Fruit fly (Drosophila melanogaster): ENCODE data around the gene Adck5.
"Not testable (repeated sequence)": the region's sequence is repeated elsewhere in the genome, so short reads cannot be mapped to it uniquely, and the experiment has no call there.

The Adck5 gene

dm6 chr3L:11169299-11170181, at the start of gene Adck5, which contains the start of gene wls:
TSS of gene Adck5 (plus strand) at chr3L:11169817.
TSS of gene wls (minus strand) at chr3L:11169625.
- TF ChIP-seq psq (optimal IDR thresholded peaks at IDR 0.05) (no peak), pan (optimal IDR thresholded peaks at IDR 0.05) (peak; percentile 52), EcR (GFP tag; optimal IDR thresholded peaks at IDR 0.05) (no peak), Dll (optimal IDR thresholded peaks at IDR 0.05) (no peak), usp (GFP tag; optimal IDR thresholded peaks at IDR 0.05) (no peak), CG8478 (optimal IDR thresholded peaks at IDR 0.05) (no peak)

dm6 chr3L:11119901-11120418, 49.7 kb upstream of the Adck5 start:
- TF ChIP-seq EcR (GFP tag; optimal IDR thresholded peaks at IDR 0.05) = no peak

DNA sequence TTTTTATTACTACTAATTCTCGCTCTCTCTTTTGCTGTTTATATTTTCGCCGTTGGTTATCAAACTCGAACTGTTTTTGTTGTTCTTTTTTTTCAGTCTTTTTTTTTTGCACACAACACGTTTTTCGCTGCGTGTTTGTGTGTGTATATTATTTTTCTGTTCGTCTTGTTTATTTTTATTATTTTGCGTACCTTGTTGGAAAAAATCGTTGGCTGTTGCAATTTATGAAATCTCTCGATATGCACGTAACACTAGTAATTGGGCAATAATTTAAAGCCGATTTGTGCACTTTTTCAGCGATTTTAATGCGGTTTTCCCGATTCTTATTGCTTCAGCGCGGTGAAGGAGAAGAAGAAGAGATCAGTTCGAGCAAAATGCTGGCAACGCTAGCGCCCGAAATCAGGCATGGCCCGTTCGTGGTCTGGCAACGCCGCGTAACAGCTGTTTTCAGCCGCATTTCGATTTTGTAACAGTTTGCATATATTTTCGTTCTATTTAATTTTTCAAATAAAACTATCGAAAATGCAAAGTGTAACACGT, 49.1 kb upstream of the Adck5 start, which contains the start of the genes FoxK and mRpL2:
FoxK (minus strand) TSS at position 365 of the 540 bp plus-strand sequence.
mRpL2 (plus strand) TSS at position 429 of the 540 bp plus-strand sequence.
- TF ChIP-seq psq (optimal IDR thresholded peaks at IDR 0.05) (no peak), pan (optimal IDR thresholded peaks at IDR 0.05) (no peak), CG8478 (optimal IDR thresholded peaks at IDR 0.05) (no peak), Dll (optimal IDR thresholded peaks at IDR 0.05) (no peak), usp (GFP tag; optimal IDR thresholded peaks at IDR 0.05) (no peak), EcR (GFP tag; optimal IDR thresholded peaks at IDR 0.05) (no peak)

dm6 chr3L:11123088-11123487, 46.5 kb upstream of the Adck5 start, which contains the start of the genes Ufd1 and NaPi-III:
TSS of gene Ufd1 (minus strand) at chr3L:11123216.
TSS of gene NaPi-III (plus strand) at chr3L:11123348.
- no peak for TF ChIP-seq usp (GFP tag; optimal IDR thresholded peaks at IDR 0.05)
- TF ChIP-seq CG8478 (optimal IDR thresholded peaks at IDR 0.05) = no peak
- no peak for TF ChIP-seq Dll (optimal IDR thresholded peaks at IDR 0.05)
- no peak for TF ChIP-seq EcR (GFP tag; optimal IDR thresholded peaks at IDR 0.05)
- no peak for TF ChIP-seq pan (optimal IDR thresholded peaks at IDR 0.05)
- TF ChIP-seq psq (optimal IDR thresholded peaks at IDR 0.05) = no peak

DNA sequence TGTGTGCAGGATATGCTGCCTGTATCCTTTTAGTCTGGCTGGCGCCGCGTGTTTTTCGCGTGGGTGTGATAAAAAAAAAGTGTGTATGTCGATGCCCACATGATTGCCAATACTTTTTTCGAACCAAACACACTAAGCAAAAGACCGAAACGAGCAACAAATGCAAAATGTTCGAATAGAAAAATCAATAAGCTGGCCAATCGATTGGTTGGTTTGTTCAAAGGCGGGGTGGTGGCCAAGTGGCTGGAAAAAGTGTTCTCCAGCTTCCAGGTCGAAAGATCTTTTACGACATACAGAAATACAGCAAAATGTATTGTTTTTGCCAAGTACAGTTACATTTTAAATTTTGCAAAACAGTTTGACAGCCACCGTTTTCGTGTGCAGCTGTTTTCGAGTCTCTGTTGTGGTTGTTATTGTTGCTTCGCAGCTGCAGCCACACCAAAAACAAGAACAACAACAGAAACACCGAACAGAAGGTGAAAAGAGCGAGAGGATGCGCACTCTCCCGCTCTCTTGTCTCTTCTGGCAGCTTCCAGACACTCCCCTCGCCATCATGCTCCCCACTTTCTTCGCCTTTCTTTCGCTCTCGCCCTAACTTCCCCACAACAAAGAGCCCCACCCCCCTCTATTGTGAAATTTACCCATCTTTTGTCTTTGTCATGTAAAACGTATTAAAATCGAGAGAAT, 45.9 kb upstream of the Adck5 start:
- TF ChIP-seq Dll (optimal IDR thresholded peaks at IDR 0.05) (peak; percentile 90), usp (GFP tag; optimal IDR thresholded peaks at IDR 0.05) (no peak)

- TF ChIP-seq CG8478 (optimal IDR thresholded peaks at IDR 0.05) (no peak), psq (optimal IDR thresholded peaks at IDR 0.05) (no peak), pan (optimal IDR thresholded peaks at IDR 0.05) (no peak), usp (GFP tag; optimal IDR thresholded peaks at IDR 0.05) (no peak)
Measured at dm6 chr3L:11124439-11124838, 45.2 kb upstream of the Adck5 start.

DNA sequence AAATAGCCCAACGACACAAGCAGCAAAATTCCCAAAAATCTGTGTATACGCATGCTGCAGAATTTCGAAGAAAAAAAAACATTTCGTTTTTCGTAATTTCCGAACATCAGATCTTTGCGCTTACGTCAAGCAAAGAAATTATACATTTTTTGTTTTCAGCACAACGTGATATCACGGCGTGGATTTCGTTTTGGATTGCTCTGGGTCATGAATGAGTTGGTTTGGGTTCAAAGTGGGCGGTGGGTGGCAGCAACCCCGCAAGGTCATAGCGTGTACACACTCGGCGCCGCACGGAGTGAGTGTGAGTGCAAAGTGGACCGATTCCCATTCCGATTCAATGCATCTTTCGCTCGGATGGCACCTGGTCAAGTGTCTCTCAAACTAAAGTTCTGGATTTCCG, 44.8 kb upstream of the Adck5 start:
- TF ChIP-seq pan (optimal IDR thresholded peaks at IDR 0.05) (no peak), Dll (optimal IDR thresholded peaks at IDR 0.05) (no peak), psq (optimal IDR thresholded peaks at IDR 0.05) (no peak), EcR (GFP tag; optimal IDR thresholded peaks at IDR 0.05) (no peak), usp (GFP tag; optimal IDR thresholded peaks at IDR 0.05) (no peak), CG8478 (optimal IDR thresholded peaks at IDR 0.05) (no peak)

DNA sequence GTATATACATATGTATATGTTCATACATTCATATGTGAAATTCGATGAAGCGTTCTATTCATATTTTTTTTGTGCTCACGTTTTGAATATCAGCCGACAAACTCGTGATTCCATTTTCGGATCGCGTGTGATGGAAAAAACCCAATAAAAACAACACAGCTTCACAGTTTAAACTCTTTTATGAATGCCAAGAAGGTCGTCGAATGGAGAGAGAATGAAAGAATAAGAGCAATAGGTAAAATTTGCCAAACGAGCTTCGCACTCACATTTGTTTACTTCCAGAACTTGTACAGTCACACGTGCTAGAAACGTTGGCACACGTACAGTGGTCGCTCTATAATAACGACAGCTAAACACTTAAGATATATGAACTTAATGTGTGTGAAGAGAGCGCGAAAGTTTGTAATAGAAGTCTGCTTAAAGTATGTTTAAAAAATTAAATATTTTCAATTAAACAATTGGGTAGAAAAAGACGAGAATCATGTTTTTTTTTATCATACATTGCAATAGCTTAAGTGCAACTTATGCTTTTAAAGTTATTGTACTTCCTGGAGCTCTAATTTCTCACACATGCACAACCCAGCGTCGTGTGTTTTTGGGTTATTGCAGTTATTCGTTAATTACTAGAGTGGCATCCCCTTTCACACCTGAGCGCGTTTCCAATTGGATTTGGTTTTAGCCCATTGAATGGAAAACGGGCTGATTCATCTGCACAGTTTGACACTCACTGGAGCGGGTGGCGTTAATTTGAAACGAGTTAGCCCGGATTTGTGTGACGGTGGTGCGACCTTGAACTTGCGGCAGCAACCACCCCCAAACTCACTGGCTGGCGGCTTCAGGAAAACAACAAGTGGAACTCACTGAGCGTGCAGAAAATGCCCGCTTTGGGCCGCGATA, 43.7 kb upstream of the Adck5 start:
- no peak for TF ChIP-seq CG8478 (optimal IDR thresholded peaks at IDR 0.05)
- no peak for TF ChIP-seq EcR (GFP tag; optimal IDR thresholded peaks at IDR 0.05)
- no peak for TF ChIP-seq Dll (optimal IDR thresholded peaks at IDR 0.05)
- no peak for TF ChIP-seq psq (optimal IDR thresholded peaks at IDR 0.05)
- no peak for TF ChIP-seq pan (optimal IDR thresholded peaks at IDR 0.05)
- no peak for TF ChIP-seq usp (GFP tag; optimal IDR thresholded peaks at IDR 0.05)

dm6 chr3L:11130535-11130934, 39.1 kb upstream of the Adck5 start, which contains the start of gene nol:
TSS of gene nol (plus strand) at chr3L:11130835.
- TF ChIP-seq psq (optimal IDR thresholded peaks at IDR 0.05) (no peak), pan (optimal IDR thresholded peaks at IDR 0.05) (no peak), CG8478 (optimal IDR thresholded peaks at IDR 0.05) (no peak)

DNA sequence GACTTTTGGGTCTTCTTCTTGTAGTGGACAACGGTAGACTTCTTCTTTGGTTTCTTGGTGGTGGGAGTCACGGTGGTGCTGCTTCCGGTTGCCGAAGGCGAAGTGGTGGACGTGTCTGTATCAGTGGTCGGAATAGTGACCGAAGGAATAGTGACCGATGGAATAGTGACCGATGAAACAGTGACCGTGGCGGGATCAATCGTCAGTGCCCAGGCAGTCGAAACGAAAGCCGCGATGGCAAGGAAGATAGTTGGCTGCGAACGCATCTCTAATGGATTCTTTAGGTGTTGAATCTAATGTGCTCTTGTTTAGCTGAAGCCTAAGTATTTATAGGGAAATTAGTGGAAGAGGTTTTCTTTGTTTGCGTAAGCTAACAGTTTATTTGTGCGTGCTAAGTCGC, 37.6 kb upstream of the Adck5 start, which contains the start of gene CG32074:
CG32074 (minus strand) TSS at position 268 of the 400 bp plus-strand sequence.
- not testable (repeated sequence) for TF ChIP-seq psq (optimal IDR thresholded peaks at IDR 0.05); EcR (GFP tag; optimal IDR thresholded peaks at IDR 0.05); pan (optimal IDR thresholded peaks at IDR 0.05)

dm6 chr3L:11134886-11135285, 34.7 kb upstream of the Adck5 start, which contains the start of gene CG14143:
TSS of gene CG14143 (plus strand) at chr3L:11134987.
- TF ChIP-seq psq, Dll, pan (optimal IDR thresholded peaks at IDR 0.05): not testable (repeated sequence)

Measured in whole organism.